Fruit fly (Drosophila melanogaster): ENCODE results near the gene CG14223.

Gene CG14223

DNA sequence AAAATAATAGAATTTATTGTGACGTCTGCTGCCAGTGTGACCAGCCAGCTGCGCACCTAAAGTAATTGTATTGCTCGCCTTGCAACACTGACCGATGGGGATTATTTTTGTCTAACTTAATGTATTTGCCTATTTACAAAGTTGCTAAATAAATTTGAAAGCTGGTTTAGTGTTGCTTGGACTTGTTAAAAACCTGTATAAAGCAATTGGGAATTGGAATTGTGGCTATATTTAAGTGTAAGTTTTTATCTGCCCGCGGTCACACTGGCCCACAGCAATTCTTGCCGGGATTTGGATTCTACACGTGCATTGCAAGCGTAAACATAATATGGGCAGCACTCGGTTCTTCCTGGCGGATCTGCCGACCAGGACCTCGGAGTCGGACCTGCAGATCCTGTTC is 40.3 kb upstream of the CG14223 start, which contains the start of the genes CG14230 and CG14232 (continued):
- TF ChIP-seq CG9215 (GFP tag; IDR thresholded peaks at IDR 0.05): no peak
- no peak for TF ChIP-seq D (optimal IDR thresholded peaks at IDR 0.05)
- no peak for TF ChIP-seq D (GFP tag; optimal IDR thresholded peaks at IDR 0.05)
- no peak for TF ChIP-seq Kr (GFP tag; optimal IDR thresholded peaks at IDR 0.05)
- peak; percentile 56 for TF ChIP-seq CG2116 (GFP tag; optimal IDR thresholded peaks at IDR 0.05)
- peak; percentile 90 for TF ChIP-seq Ets65A (GFP tag)
- TF ChIP-seq Sox100B (GFP tag; optimal IDR thresholded peaks at IDR 0.05): no peak
- no peak for TF ChIP-seq NFAT (GFP tag; IDR thresholded peaks at IDR 0.05)
- TF ChIP-seq H15 (GFP tag; IDR thresholded peaks at IDR 0.05): no peak
- TF ChIP-seq az2 (GFP tag; optimal IDR thresholded peaks at IDR 0.05): no peak
- TF ChIP-seq Lhr (GFP tag; optimal IDR thresholded peaks at IDR 0.05): peak; percentile 2
- 0 out of 4 replicates have a peak, but pooled peaks have one; percentile 42 for TF ChIP-seq Dll (GFP tag; IDR thresholded peaks at IDR 0.05; ENCODE audit: partially characterized antibody)
- no peak for TF ChIP-seq Vsx1 (GFP tag; optimal IDR thresholded peaks at IDR 0.05)
- no peak for TF ChIP-seq CG16815 (GFP tag; optimal IDR thresholded peaks at IDR 0.05)
- TF ChIP-seq CG11085 (GFP tag; IDR thresholded peaks at IDR 0.05): no peak
- TF ChIP-seq CG11247 (GFP tag; IDR thresholded peaks at IDR 0.05): no peak
- TF ChIP-seq crol (GFP tag; IDR thresholded peaks at IDR 0.05): no peak
- no peak for TF ChIP-seq CG34422 (GFP tag; IDR thresholded peaks at IDR 0.05)
- TF ChIP-seq CG3065 (GFP tag; optimal IDR thresholded peaks at IDR 0.05): no peak
- no peak for TF ChIP-seq Drgx (GFP tag; IDR thresholded peaks at IDR 0.05)
- TF ChIP-seq CG1233 (GFP tag; optimal IDR thresholded peaks at IDR 0.05): no peak
- TF ChIP-seq D19A (tag; optimal IDR thresholded peaks at IDR 0.05): no peak
- TF ChIP-seq Opbp (GFP tag; IDR thresholded peaks at IDR 0.05; ENCODE audit: partially characterized antibody): no peak
- TF ChIP-seq grau (tag; optimal IDR thresholded peaks at IDR 0.05): peak; percentile 17
- TF ChIP-seq bab2 (GFP tag; optimal IDR thresholded peaks at IDR 0.05): no peak
- no peak for TF ChIP-seq ERR (GFP tag; optimal IDR thresholded peaks at IDR 0.05)
- no peak for TF ChIP-seq CG1792 (GFP tag; optimal IDR thresholded peaks at IDR 0.05)
- TF ChIP-seq CG1529 (GFP tag; optimal IDR thresholded peaks at IDR 0.05): no peak
- no peak for TF ChIP-seq CG3281 (GFP tag; optimal IDR thresholded peaks at IDR 0.05)
- no peak for TF ChIP-seq CG7987 (GFP tag; optimal IDR thresholded peaks at IDR 0.05)
- TF ChIP-seq Hr51 (GFP tag; optimal IDR thresholded peaks at IDR 0.05): no peak
- TF ChIP-seq sqz (GFP tag; optimal IDR thresholded peaks at IDR 0.05): no peak
- TF ChIP-seq abd-A (tag; optimal IDR thresholded peaks at IDR 0.05): no peak
- TF ChIP-seq zen2 (GFP tag; IDR thresholded peaks at IDR 0.05; ENCODE audit: partially characterized antibody): no peak
- no peak for TF ChIP-seq CG6683 (GFP tag; optimal IDR thresholded peaks at IDR 0.05)
- TF ChIP-seq Oli (tag; optimal IDR thresholded peaks at IDR 0.05): no peak
- no peak for TF ChIP-seq sd (tag; optimal IDR thresholded peaks at IDR 0.05)
- TF ChIP-seq tap (tag; optimal IDR thresholded peaks at IDR 0.05): no peak
- no peak for TF ChIP-seq CG14441 (GFP tag; IDR thresholded peaks at IDR 0.05)
- no peak for TF ChIP-seq esg (GFP tag; conservative IDR thresholded peaks at IDR 0.05)
- TF ChIP-seq CG32767 (GFP tag; IDR thresholded peaks at IDR 0.05): no peak
- TF ChIP-seq bsh (GFP tag; optimal IDR thresholded peaks at IDR 0.05): no peak
- TF ChIP-seq CG4617 (GFP tag; optimal IDR thresholded peaks at IDR 0.05; ENCODE audit: borderline replicate concordance): peak; percentile 71
- no peak for TF ChIP-seq nerfin-1 (tag; optimal IDR thresholded peaks at IDR 0.05)
- no peak for TF ChIP-seq CG3995 (GFP tag; optimal IDR thresholded peaks at IDR 0.05)
- no peak for TF ChIP-seq Fer3 (tag; optimal IDR thresholded peaks at IDR 0.05)
- TF ChIP-seq sob (GFP tag; IDR thresholded peaks at IDR 0.05): no peak
- no peak for TF ChIP-seq CG10274 (GFP tag; optimal IDR thresholded peaks at IDR 0.05)
- TF ChIP-seq sens (GFP tag): peak; percentile 66
- 0 out of 3 replicates have a peak, but pooled peaks have one; percentile 39 for TF ChIP-seq knrl (GFP tag; IDR thresholded peaks at IDR 0.05; ENCODE audit: partially characterized antibody)
- no peak for TF ChIP-seq CG8478 (optimal IDR thresholded peaks at IDR 0.05)
- no peak for TF ChIP-seq ci (GFP tag; IDR thresholded peaks at IDR 0.05)

Measured in whole organism, embryonic.